Worm (Caenorhabditis elegans) whole organism, mixed stage, embryonic: ENCODE measurements around the gene pat-9.

Source experiments
- M03D4.4 ChIP-seq: sonication (generic microtip); optimal IDR thresholded peaks from 2 replicates; lab custom pipeline; 2017; ENCODE audit warnings: mild to moderate bottlenecking, missing genetic modification characterization, missing compliant biosample characterization
- blmp-1 ChIP-seq: fragments of 150-350 bp; optimal IDR thresholded peaks from 2 replicates; lab custom pipeline; 2014; ENCODE audit warnings: missing biosample characterization, missing genetic modification characterization
- ceh-83 ChIP-seq: fragments of 200-800 bp; sonication (Bioruptor generic); optimal IDR thresholded peaks from 2 replicates; lab custom pipeline; 2018; ENCODE audit warnings: mild to moderate bottlenecking, missing genetic modification characterization, missing compliant biosample characterization
- elt-1 ChIP-seq: sonication (generic microtip); optimal IDR thresholded peaks from 2 replicates; lab custom pipeline; 2017; ENCODE audit warnings: missing genetic modification characterization, mild to moderate bottlenecking, missing compliant biosample characterization, antibody characterized with exemption, moderate library complexity, borderline replicate concordance; ENCODE audit not compliant: insufficient read depth
- lin-13 ChIP-seq: fragments of 150-350 bp; optimal IDR thresholded peaks from 2 replicates; lab custom pipeline; 2014; ENCODE audit warnings: missing biosample characterization, missing genetic modification characterization
- mep-1 ChIP-seq: fragments of 150-350 bp; optimal IDR thresholded peaks from 2 replicates; lab custom pipeline; 2017; ENCODE audit warnings: missing biosample characterization, missing genetic modification reagents, missing genetic modification characterization, inconsistent platforms
- nhr-12 ChIP-seq: fragments of 150-350 bp; optimal IDR thresholded peaks from 2 replicates; lab custom pipeline; 2014; ENCODE audit warnings: missing biosample characterization, missing genetic modification characterization
- nhr-237 ChIP-seq: fragments of 150-350 bp; optimal IDR thresholded peaks from 2 replicates; lab custom pipeline; 2014; ENCODE audit warnings: missing biosample characterization, missing genetic modification characterization
- pha-4 ChIP-seq: fragments of 150-350 bp; optimal IDR thresholded peaks from 2 replicates; lab custom pipeline; 2018; ENCODE audit warnings: missing biosample characterization, missing genetic modification reagents, missing genetic modification characterization
- snpc-4 ChIP-seq: fragments of 150-350 bp; optimal IDR thresholded peaks from 2 replicates; lab custom pipeline; 2014; ENCODE audit warnings: missing biosample characterization, missing genetic modification characterization
- unc-62 ChIP-seq: fragments of 150-350 bp; optimal IDR thresholded peaks from 2 replicates; lab custom pipeline; 2014; ENCODE audit warnings: missing biosample characterization, missing genetic modification reagents, missing genetic modification characterization

DNA sequence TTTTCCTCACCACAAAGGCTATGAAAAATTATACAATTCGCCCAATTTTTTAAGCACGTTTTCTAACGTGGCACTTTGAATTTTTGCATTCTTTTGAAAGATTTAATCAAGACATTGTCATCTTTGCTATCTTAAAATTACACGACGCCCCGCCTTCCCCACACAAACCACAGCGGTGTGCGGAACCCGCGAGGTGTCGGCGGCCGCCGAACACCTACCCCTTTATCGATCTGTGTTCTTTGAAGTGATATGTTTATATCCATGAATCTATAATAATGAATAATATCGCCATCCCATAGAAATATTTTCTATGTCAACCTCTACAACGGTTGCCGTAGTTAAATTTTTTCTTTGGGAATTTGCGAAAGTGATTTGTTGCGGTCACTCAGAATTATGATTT, 29.7 kb downstream of the pat-9 start:
- no peak for TF ChIP-seq blmp-1 (tag; lab: Kevin White, UChicago)
- TF ChIP-seq unc-62 (GFP tag; lab: Kevin White, UChicago), result no peak
- no peak for TF ChIP-seq pha-4 (tag; lab: Kevin White, UChicago)
- no peak for TF ChIP-seq lin-13 (tag; lab: Kevin White, UChicago)
- no peak for TF ChIP-seq mep-1 (tag; lab: Kevin White, UChicago)
- no peak for TF ChIP-seq snpc-4 (tag; lab: Kevin White, UChicago)
- TF ChIP-seq nhr-12 (tag; lab: Kevin White, UChicago), result no peak
- no peak for TF ChIP-seq nhr-237 (tag; lab: Kevin White, UChicago)
- TF ChIP-seq M03D4.4 (tag; lab: Kevin White, UChicago), result no peak
- no peak for TF ChIP-seq ceh-83 (GFP tag; lab: Kevin White, UChicago)
- no peak for TF ChIP-seq elt-1
